Worm (Caenorhabditis elegans): ENCODE data around the gene K04F1.8.

Gene K04F1.8

DNA sequence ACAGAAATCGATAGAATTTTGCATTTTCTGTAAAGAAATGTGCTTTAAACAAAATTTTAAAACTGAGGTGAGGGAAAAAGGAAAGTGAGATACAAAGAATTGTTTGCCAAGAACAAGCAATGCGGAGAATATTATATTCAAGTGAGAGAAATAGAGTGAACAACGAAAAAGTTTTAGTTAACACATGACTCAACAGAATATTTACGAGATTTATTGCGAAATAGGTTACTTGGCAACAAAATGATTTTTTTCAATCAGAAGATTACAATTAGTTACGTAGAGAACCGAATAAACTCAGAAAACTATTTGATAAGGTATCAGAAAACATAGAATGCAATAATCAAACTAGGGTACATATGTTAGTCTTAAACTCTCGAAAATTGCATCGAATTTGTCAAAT lies 45.5 kb upstream of the K04F1.8 start, which contains the start of gene nhr-117:
TSS of gene nhr-117 (minus strand) at position 27 of the 400 bp plus-strand sequence.
- no peak for TF ChIP-seq Y116A8C.19 (tag; optimal IDR thresholded peaks at IDR 0.05; ENCODE audit: borderline replicate concordance)
- TF ChIP-seq lin-39 (tag; optimal IDR thresholded peaks at IDR 0.05): no peak
- no peak for TF ChIP-seq sox-4 (tag; optimal IDR thresholded peaks at IDR 0.05)
- peak; percentile 40 for TF ChIP-seq skn-1 (tag; optimal IDR thresholded peaks at IDR 0.05)
- no peak for TF ChIP-seq efl-1 (optimal IDR thresholded peaks at IDR 0.05)
- peak in 1 of 2 experiments; percentile 81 for TF ChIP-seq efl-1 (GFP tag; optimal IDR thresholded peaks at IDR 0.05 in 1 of 2)
- TF ChIP-seq nhr-71 (tag; optimal IDR thresholded peaks at IDR 0.05): peak; percentile 27
- TF ChIP-seq ceh-82 (tag; optimal IDR thresholded peaks at IDR 0.05): no peak
- TF ChIP-seq lin-35 (GFP tag; optimal IDR thresholded peaks at IDR 0.05): peak in 1 of 2 experiments; percentile 14
- no peak for TF ChIP-seq mef-2 (tag; optimal IDR thresholded peaks at IDR 0.05)
- TF ChIP-seq lsy-2 (tag; optimal IDR thresholded peaks at IDR 0.05): peak in 1 of 2 experiments; percentile 1
- no peak for TF ChIP-seq egl-27 (tag; optimal IDR thresholded peaks at IDR 0.05)
- TF ChIP-seq nhr-20 (tag; optimal IDR thresholded peaks at IDR 0.05): peak; percentile 2
- peak; percentile 67 for TF ChIP-seq zip-4 (GFP tag; optimal IDR thresholded peaks at IDR 0.05)
- TF ChIP-seq nhr-90 (tag; optimal IDR thresholded peaks at IDR 0.05; ENCODE audit: poor library complexity): no peak
- TF ChIP-seq lin-15B (tag; optimal IDR thresholded peaks at IDR 0.05): no peak
- no peak for TF ChIP-seq pag-3 (tag; optimal IDR thresholded peaks at IDR 0.05; ENCODE audit: borderline replicate concordance, insufficient read depth)
- no peak for TF ChIP-seq xbp-1 (tag; optimal IDR thresholded peaks at IDR 0.05)

DNA sequence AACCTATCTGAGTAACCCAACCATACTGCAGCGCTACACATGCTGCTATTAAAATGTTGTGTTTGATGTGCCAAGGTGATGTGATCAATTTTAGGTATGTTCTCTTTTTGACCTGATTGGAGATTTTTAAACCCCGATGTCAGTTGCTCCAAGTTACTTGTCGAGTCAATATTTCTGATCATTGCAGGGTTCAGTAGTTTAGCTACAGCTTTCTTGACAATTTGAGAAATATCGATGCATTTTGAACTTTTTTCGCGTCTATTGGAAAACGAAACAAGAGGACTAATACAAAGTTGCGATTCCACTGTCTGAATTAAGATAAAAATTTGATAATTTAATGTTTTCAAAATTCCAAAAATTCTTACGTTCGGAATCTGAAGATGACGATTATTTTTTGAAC lies 43.6 kb upstream of the K04F1.8 start:
- TF ChIP-seq swsn-7 (tag; optimal IDR thresholded peaks at IDR 0.05) (no peak), egl-13 (tag; optimal IDR thresholded peaks at IDR 0.05) (no peak), fkh-8 (tag; optimal IDR thresholded peaks at IDR 0.05) (no peak), vab-15 (tag; optimal IDR thresholded peaks at IDR 0.05) (no peak), ztf-4 (tag; optimal IDR thresholded peaks at IDR 0.05) (no peak), ceh-82 (tag; optimal IDR thresholded peaks at IDR 0.05) (no peak), jun-1 (tag; optimal IDR thresholded peaks at IDR 0.05) (no peak), hlh-4 (tag; optimal IDR thresholded peaks at IDR 0.05) (no peak), zag-1 (tag; optimal IDR thresholded peaks at IDR 0.05) (no peak), snu-23 (GFP tag; optimal IDR thresholded peaks at IDR 0.05) (no peak), irx-1 (tag; optimal IDR thresholded peaks at IDR 0.05) (no peak), sox-4 (tag; optimal IDR thresholded peaks at IDR 0.05) (no peak), snpc-4 (tag; optimal IDR thresholded peaks at IDR 0.05) (no peak), dsc-1 (tag; optimal IDR thresholded peaks at IDR 0.05) (no peak), efl-1 (optimal IDR thresholded peaks at IDR 0.05) (no peak), efl-1 (GFP tag; optimal IDR thresholded peaks at IDR 0.05 in 1 of 2) (no peak), nhr-19 (GFP tag; conservative IDR thresholded peaks at IDR 0.05) (no peak), lin-15B (tag; optimal IDR thresholded peaks at IDR 0.05) (no peak), nhr-84 (tag; optimal IDR thresholded peaks at IDR 0.05) (no peak)

DNA sequence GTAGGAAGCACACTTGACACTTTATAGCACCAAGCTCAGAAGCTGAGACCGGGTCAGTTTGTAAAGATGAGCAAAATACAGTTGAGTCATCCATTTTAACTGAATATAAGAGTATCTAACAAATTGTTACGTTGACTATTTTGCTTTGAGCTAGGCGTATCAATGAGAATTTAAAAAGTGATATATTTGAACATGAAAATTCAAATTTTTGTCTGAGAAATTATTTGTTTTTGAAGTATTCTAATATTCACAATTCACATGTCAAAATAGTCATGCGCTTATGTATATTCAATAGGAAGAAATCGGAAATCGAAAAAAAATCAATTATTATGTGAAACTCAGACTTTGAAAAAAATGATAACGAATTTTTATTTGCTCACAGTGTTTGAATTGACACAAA lies 42.7 kb upstream of the K04F1.8 start, which contains the start of gene nhr-110:
TSS of gene nhr-110 (minus strand) at position 101 of the 400 bp plus-strand sequence.
- no peak for TF ChIP-seq unc-30 (tag; optimal IDR thresholded peaks at IDR 0.05)
- no peak for TF ChIP-seq sptf-1 (tag; optimal IDR thresholded peaks at IDR 0.05)
- TF ChIP-seq elt-2 (tag; optimal IDR thresholded peaks at IDR 0.05): no peak
- no peak for TF ChIP-seq nhr-20 (tag; optimal IDR thresholded peaks at IDR 0.05)
- TF ChIP-seq mdl-1 (tag; optimal IDR thresholded peaks at IDR 0.05): no peak
- TF ChIP-seq rnt-1 (tag; optimal IDR thresholded peaks at IDR 0.05): no peak
- TF ChIP-seq dsc-1 (tag; optimal IDR thresholded peaks at IDR 0.05): no peak
- no peak for TF ChIP-seq lin-15B (tag; optimal IDR thresholded peaks at IDR 0.05)
- no peak for TF ChIP-seq blmp-1 (tag; optimal IDR thresholded peaks at IDR 0.05)
- TF ChIP-seq mep-1 (tag; optimal IDR thresholded peaks at IDR 0.05): no peak
- TF ChIP-seq lin-39 (tag; optimal IDR thresholded peaks at IDR 0.05): no peak
- TF ChIP-seq mab-9 (GFP tag; IDR thresholded peaks at IDR 0.05): no peak
- no peak for TF ChIP-seq hlh-4 (tag; optimal IDR thresholded peaks at IDR 0.05)
- TF ChIP-seq irx-1 (tag; optimal IDR thresholded peaks at IDR 0.05): no peak
